Worm (Caenorhabditis elegans) whole organism, L2 larva: ENCODE measurements around the gene sri-47.
"Not testable (repeated sequence)": the region's sequence is repeated elsewhere in the genome, so short reads cannot be mapped to it uniquely, and the experiment has no call there.

ENCODE experiments used
- C34F6.9 ChIP-seq: fragments of 150-350 bp; optimal IDR thresholded peaks from 2 replicates; lab custom pipeline; 2014; ENCODE audit warnings: missing biosample characterization, missing genetic modification characterization
- R02D3.7 ChIP-seq: fragments of 150-350 bp; optimal IDR thresholded peaks from 2 replicates; lab custom pipeline; 2014; ENCODE audit warnings: missing biosample characterization, missing genetic modification characterization
- Y55F3AM.14 ChIP-seq: fragments of 200-800 bp; sonication (Bioruptor generic); optimal IDR thresholded peaks from 2 replicates; lab custom pipeline; 2018; ENCODE audit warnings: mild to moderate bottlenecking, missing genetic modification characterization, missing compliant biosample characterization
- ZK546.5 ChIP-seq: sonication (generic microtip); optimal IDR thresholded peaks from 2 replicates; lab custom pipeline; 2017; ENCODE audit warnings: missing biosample characterization, missing genetic modification characterization
- alr-1 ChIP-seq: fragments of 150-350 bp; optimal IDR thresholded peaks from 2 replicates; lab custom pipeline; 2014; ENCODE audit warnings: missing biosample characterization, missing genetic modification characterization
- aly-2 ChIP-seq: fragments of 150-350 bp; optimal IDR thresholded peaks from 2 replicates; lab custom pipeline; 2014; ENCODE audit warnings: missing biosample characterization, missing genetic modification characterization
- ama-1 ChIP-seq: fragments of 150-350 bp; optimal IDR thresholded peaks from 2 replicates; lab custom pipeline; 2018; ENCODE audit warnings: inconsistent platforms
- blmp-1 ChIP-seq: sonication (generic microtip); optimal IDR thresholded peaks from 2 replicates; lab custom pipeline; 2017; ENCODE audit warnings: missing genetic modification characterization, mild to moderate bottlenecking, missing compliant biosample characterization, antibody characterized with exemption, moderate library complexity; ENCODE audit not compliant: insufficient read depth
- ceh-16 ChIP-seq: fragments of 150-350 bp; optimal IDR thresholded peaks from 2 replicates; lab custom pipeline; 2014; ENCODE audit warnings: missing biosample characterization, missing genetic modification characterization
- ceh-82 ChIP-seq: fragments of 150-350 bp; optimal IDR thresholded peaks from 2 replicates; lab custom pipeline; 2014; ENCODE audit warnings: missing biosample characterization, missing genetic modification characterization
- crh-2 ChIP-seq: sonication (generic microtip); optimal IDR thresholded peaks from 2 replicates; lab custom pipeline; 2017; ENCODE audit warnings: missing biosample characterization, missing genetic modification characterization
- egl-27 ChIP-seq: sonication (generic microtip); optimal IDR thresholded peaks from 3 replicates; lab custom pipeline; 2017; ENCODE audit warnings: missing biosample characterization, missing genetic modification reagents, missing genetic modification characterization
- elt-1 ChIP-seq: fragments of 150-350 bp; optimal IDR thresholded peaks from 2 replicates; lab custom pipeline; 2014; ENCODE audit warnings: missing biosample characterization, missing genetic modification characterization
- elt-3 ChIP-seq: sonication (generic microtip); optimal IDR thresholded peaks from 2 replicates; lab custom pipeline; 2017; ENCODE audit warnings: missing biosample characterization, missing genetic modification characterization
- fos-1 ChIP-seq: fragments of 150-350 bp; optimal IDR thresholded peaks from 2 replicates; lab custom pipeline; 2014; ENCODE audit warnings: missing biosample characterization, missing genetic modification characterization
- lin-13 ChIP-seq: fragments of 150-350 bp; optimal IDR thresholded peaks from 2 replicates; lab custom pipeline; 2014; ENCODE audit warnings: missing biosample characterization, missing genetic modification reagents, missing genetic modification characterization
- lin-39 ChIP-seq: fragments of 150-350 bp; optimal IDR thresholded peaks from 2 replicates; lab custom pipeline; 2014; ENCODE audit warnings: missing biosample characterization, missing genetic modification reagents, missing genetic modification characterization
- mbf-1 ChIP-seq: sonication (generic microtip); optimal IDR thresholded peaks from 2 replicates; lab custom pipeline; 2017; ENCODE audit warnings: missing biosample characterization, missing genetic modification characterization
- nhr-11 ChIP-seq: fragments of 150-350 bp; optimal IDR thresholded peaks from 2 replicates; lab custom pipeline; 2014; ENCODE audit warnings: missing biosample characterization, missing genetic modification characterization
- nhr-21 ChIP-seq: fragments of 150-350 bp; optimal IDR thresholded peaks from 2 replicates; lab custom pipeline; 2014; ENCODE audit warnings: missing biosample characterization, missing genetic modification characterization
- nhr-23 ChIP-seq: fragments of 150-350 bp; optimal IDR thresholded peaks from 2 replicates; lab custom pipeline; 2014; ENCODE audit warnings: missing biosample characterization, missing genetic modification reagents, missing genetic modification characterization
- nhr-237 ChIP-seq: fragments of 150-350 bp; optimal IDR thresholded peaks from 2 replicates; lab custom pipeline; 2014; ENCODE audit warnings: missing biosample characterization, missing genetic modification characterization
- nhr-25 ChIP-seq: fragments of 150-350 bp; sonication (generic microtip); optimal IDR thresholded peaks from 3 replicates; lab custom pipeline; 2014; ENCODE audit warnings: missing biosample characterization, missing genetic modification characterization
- sem-4 ChIP-seq: fragments of 150-350 bp; optimal IDR thresholded peaks from 2 replicates; lab custom pipeline; 2014; ENCODE audit warnings: missing biosample characterization, missing genetic modification reagents, missing genetic modification characterization
- skn-1 ChIP-seq: sonication (generic microtip); optimal IDR thresholded peaks from 2 replicates; lab custom pipeline; 2017; ENCODE audit warnings: missing biosample characterization, missing genetic modification characterization
- sma-3 ChIP-seq: sonication (generic microtip); optimal IDR thresholded peaks from 2 replicates; lab custom pipeline; 2016; ENCODE audit warnings: missing genetic modification reagents, missing genetic modification characterization, missing compliant biosample characterization
- sma-9 ChIP-seq, 2 experiments: fragments of 150-350 bp in 1 of 2; sonication (generic microtip) in 1 of 2; optimal IDR thresholded peaks; 2 replicates each; lab custom pipeline; 2014 to 2016; ENCODE audit warnings: missing genetic modification characterization in 2 of 2, mild to moderate bottlenecking in 1 of 2, missing biosample characterization in 1 of 2, missing compliant biosample characterization in 1 of 2, missing genetic modification reagents in 1 of 2, moderate library complexity in 1 of 2
- snpc-4 ChIP-seq: fragments of 150-350 bp; optimal IDR thresholded peaks from 2 replicates; lab custom pipeline; 2014; ENCODE audit warnings: missing biosample characterization, missing genetic modification characterization
- unc-62 ChIP-seq: fragments of 150-350 bp; optimal IDR thresholded peaks from 2 replicates; lab custom pipeline; 2014; ENCODE audit warnings: missing biosample characterization, missing genetic modification reagents, missing genetic modification characterization
- ztf-1 ChIP-seq: fragments of 200-800 bp; sonication (Bioruptor generic); conservative IDR thresholded peaks from 2 replicates; pipeline ENCODE4 v1.3.6; 2022; ENCODE audit warnings: missing genetic modification characterization, missing compliant biosample characterization
- ztf-4 ChIP-seq: fragments of 150-350 bp; optimal IDR thresholded peaks from 2 replicates; lab custom pipeline; 2014; ENCODE audit warnings: missing biosample characterization, missing genetic modification characterization

The sri-47 gene

ce11 chrII:2656606-2657005 lies at the start of gene sri-47:
Gene sri-47 (plus strand): TSS chrII:2656906.
- TF ChIP-seq sma-3 (GFP tag; lab: Kevin White, UChicago) = no peak
- TF ChIP-seq lin-39 (tag; lab: Kevin White, UChicago) = no peak
- no peak for TF ChIP-seq nhr-21 (tag; lab: Kevin White, UChicago)
- no peak for TF ChIP-seq mbf-1 (tag; lab: Kevin White, UChicago)
- no peak for TF ChIP-seq C34F6.9 (tag; lab: Kevin White, UChicago)
- no peak for TF ChIP-seq blmp-1 (tag; lab: Kevin White, UChicago)
- no peak for TF ChIP-seq ceh-82 (tag; lab: Kevin White, UChicago)
- no peak for TF ChIP-seq sma-9 (GFP tag; optimal IDR thresholded peaks at IDR 0.05; lab: Kevin White, UChicago)
- TF ChIP-seq sma-9 (tag; optimal IDR thresholded peaks at IDR 0.05; lab: Kevin White, UChicago) = no peak
- no peak for TF ChIP-seq ztf-1 (GFP tag; lab: Robert Waterston, UW)
- no peak for TF ChIP-seq nhr-25 (tag; lab: Kevin White, UChicago)
- TF ChIP-seq unc-62 (GFP tag; lab: Kevin White, UChicago) = no peak
- TF ChIP-seq elt-1 (tag; lab: Kevin White, UChicago) = no peak
- no peak for TF ChIP-seq egl-27 (tag; lab: Kevin White, UChicago)
- no peak for TF ChIP-seq ZK546.5
- no peak for TF ChIP-seq ceh-16
- no peak for TF ChIP-seq fos-1 (tag; lab: Kevin White, UChicago)

- TF ChIP-seq nhr-23 (no peak), fos-1 (tag; lab: Kevin White, UChicago) (peak; percentile 95), aly-2 (no peak), elt-1 (tag; lab: Kevin White, UChicago) (no peak), crh-2 (tag; lab: Kevin White, UChicago) (peak; percentile 49), ztf-1 (GFP tag; lab: Robert Waterston, UW) (no peak), nhr-25 (tag; lab: Kevin White, UChicago) (no peak)
These were observed 46.3 kb upstream of the sri-47 start, which contains the start of gene sri-38 for ce11 chrII:2610202-2610912. Gene sri-38 (plus strand): TSS chrII:2610862.

ce11 chrII:2611009-2611408 lies 45.7 kb upstream of the sri-47 start:
- TF ChIP-seq nhr-25 (tag; lab: Kevin White, UChicago) (no peak), ceh-16 (no peak), unc-62 (GFP tag; lab: Kevin White, UChicago) (no peak), egl-27 (tag; lab: Kevin White, UChicago) (no peak), ztf-4 (tag; lab: Kevin White, UChicago) (no peak), lin-13 (no peak), Y55F3AM.14 (GFP tag; lab: Kevin White, UChicago) (no peak), nhr-21 (tag; lab: Kevin White, UChicago) (no peak), ceh-82 (tag; lab: Kevin White, UChicago) (no peak), nhr-23 (no peak), ZK546.5 (no peak), alr-1 (no peak), nhr-237 (tag; lab: Kevin White, UChicago) (no peak), sem-4 (tag; lab: Kevin White, UChicago) (no peak), ama-1 (no peak), skn-1 (tag; lab: Kevin White, UChicago) (no peak), snpc-4 (tag; lab: Kevin White, UChicago) (no peak), nhr-11 (no peak)
- TF ChIP-seq, all 48 proteins: peak for 0

- not testable (repeated sequence) for TF ChIP-seq C34F6.9, ztf-4, elt-3 (tag; lab: Kevin White, UChicago)
These were observed 44.4 kb upstream of the sri-47 start, which contains the start of gene D2062.13 for ce11 chrII:2612278-2612677. Gene D2062.13 (plus strand): TSS chrII:2612578.

- TF ChIP-seq nhr-11; R02D3.7 (tag; lab: Kevin White, UChicago); ztf-4 (tag; lab: Kevin White, UChicago): not testable (repeated sequence)
These were observed 40.1 kb upstream of the sri-47 start, which contains the start of gene msrp-5 for ce11 chrII:2616634-2617033. Gene msrp-5 (plus strand): TSS chrII:2616934.
